Worm (Caenorhabditis elegans): Measurements from ENCODE around the gene aex-2.

- TF ChIP-seq F33H1.4 (GFP tag; IDR thresholded peaks at IDR 0.05) (no peak), attf-6 (GFP tag; IDR thresholded peaks at IDR 0.05) (no peak), pbrm-1 (GFP tag; IDR thresholded peaks at IDR 0.05) (no peak)
Measured at ce11 chrX:9668554-9668953, 15.6 kb upstream of the aex-2 start, which contains the start of gene T14B1.1.

Data from whole organism, young adult.